Fruit fly (Drosophila melanogaster): Measurements from ENCODE around the gene vanin-like.

vanin-like gene

dm6 chrX:6224225-6225190, 22.1 kb upstream of the vanin-like start, which contains the start of gene sqh (continued):
- peak; percentile 76 for TF ChIP-seq CG15696 (tag; optimal IDR thresholded peaks at IDR 0.05)
- TF ChIP-seq CG4707 (GFP tag; optimal IDR thresholded peaks at IDR 0.05): peak; percentile 78
- TF ChIP-seq z (GFP tag; IDR thresholded peaks at IDR 0.05): peak; percentile 93
- peak; percentile 73 for TF ChIP-seq schlank (tag; optimal IDR thresholded peaks at IDR 0.05)
- TF ChIP-seq CG8281 (tag; optimal IDR thresholded peaks at IDR 0.05): peak; percentile 79
- peak; percentile 79 for TF ChIP-seq gsb-n (tag; optimal IDR thresholded peaks at IDR 0.05)
- TF ChIP-seq cato (GFP tag; optimal IDR thresholded peaks at IDR 0.05; ENCODE audit: borderline replicate concordance): peak; percentile 62
- no peak for TF ChIP-seq NK7.1 (GFP tag; optimal IDR thresholded peaks at IDR 0.05)
- TF ChIP-seq Hr3 (GFP tag; optimal IDR thresholded peaks at IDR 0.05): peak; percentile 88
- TF ChIP-seq ftz-f1 (GFP tag; optimal IDR thresholded peaks at IDR 0.05): peak; percentile 51
- peak; percentile 87 for TF ChIP-seq CG6272 (GFP tag; IDR thresholded peaks at IDR 0.05)
- TF ChIP-seq CG2678 (tag; optimal IDR thresholded peaks at IDR 0.05): peak; percentile 92
- peak; percentile 47 for TF ChIP-seq tup (GFP tag; optimal IDR thresholded peaks at IDR 0.05)
- peak; percentile 69; the same call in 1 of the 2 replicates for TF ChIP-seq bowl (GFP tag; IDR thresholded peaks at IDR 0.05)
- TF ChIP-seq CG11560 (tag; IDR thresholded peaks at IDR 0.05): peak; percentile 82; the same call in 2 of the 3 replicates
- 0 out of 3 replicates have a peak, but pooled peaks have one; percentile 15 for TF ChIP-seq knrl (GFP tag; IDR thresholded peaks at IDR 0.05; ENCODE audit: partially characterized antibody)
- peak; percentile 75 for TF ChIP-seq Lhr (GFP tag; optimal IDR thresholded peaks at IDR 0.05)
- peak; percentile 90 for TF ChIP-seq Oli (tag; optimal IDR thresholded peaks at IDR 0.05)
- peak; percentile 70; the same call in 1 of the 2 replicates for TF ChIP-seq CG8765 (GFP tag; IDR thresholded peaks at IDR 0.05)
- peak; percentile 63; the same call in 1 of the 2 replicates for TF ChIP-seq CG10321 (GFP tag; IDR thresholded peaks at IDR 0.05)
- TF ChIP-seq pum (GFP tag; optimal IDR thresholded peaks at IDR 0.05): peak; percentile 35
- TF ChIP-seq CG1529 (GFP tag; optimal IDR thresholded peaks at IDR 0.05): peak; percentile 90
- peak; percentile 44 for TF ChIP-seq CG12744 (GFP tag; optimal IDR thresholded peaks at IDR 0.05)
- no peak for TF ChIP-seq en (GFP tag; optimal IDR thresholded peaks at IDR 0.05)
- TF ChIP-seq jigr1 (GFP tag; IDR thresholded peaks at IDR 0.05): peak; percentile 85
- TF ChIP-seq CG14441 (GFP tag; IDR thresholded peaks at IDR 0.05): peak; percentile 92
- TF ChIP-seq CG8290 (GFP tag; optimal IDR thresholded peaks at IDR 0.05): peak; percentile 60
- TF ChIP-seq CG8290 (tag; optimal IDR thresholded peaks at IDR 0.05): peak in 1 of 2 experiments; percentile 55
- TF ChIP-seq CG43689 (GFP tag; IDR thresholded peaks at IDR 0.05): peak; percentile 64; the same call in 1 of the 2 replicates
- TF ChIP-seq CG2116 (GFP tag; optimal IDR thresholded peaks at IDR 0.05): peak; percentile 56
- no peak for TF ChIP-seq Dp (GFP tag; optimal IDR thresholded peaks at IDR 0.05)
- peak; percentile 92 for TF ChIP-seq CG13424 (tag; optimal IDR thresholded peaks at IDR 0.05)
- TF ChIP-seq E2f2 (GFP tag; IDR thresholded peaks at IDR 0.05): peak; percentile 71
- TF ChIP-seq dpn (GFP tag; optimal IDR thresholded peaks at IDR 0.05): peak; percentile 52 to 85
- peak; percentile 73 for TF ChIP-seq CG5180 (GFP tag; optimal IDR thresholded peaks at IDR 0.05)
- TF ChIP-seq Sin3A (optimal IDR thresholded peaks at IDR 0.05): no peak
- no peak for TF ChIP-seq Kr (GFP tag; optimal IDR thresholded peaks at IDR 0.05)
- TF ChIP-seq Fer3 (tag; optimal IDR thresholded peaks at IDR 0.05): peak; percentile 85
- peak; percentile 71 for TF ChIP-seq fd64A (GFP tag; optimal IDR thresholded peaks at IDR 0.05)
- peak in 1 of 2 experiments; percentile 8 for TF ChIP-seq tll (GFP tag; optimal IDR thresholded peaks at IDR 0.05)
- peak; percentile 95 for TF ChIP-seq dysf (GFP tag; IDR thresholded peaks at IDR 0.05)
- peak; percentile 71 for TF ChIP-seq CG14710 (tag; optimal IDR thresholded peaks at IDR 0.05)
- peak; percentile 78 for TF ChIP-seq Blimp-1 (GFP tag; optimal IDR thresholded peaks at IDR 0.05)
- TF ChIP-seq tx (GFP tag; optimal IDR thresholded peaks at IDR 0.05): peak; percentile 3
- TF ChIP-seq CG4360 (GFP tag; IDR thresholded peaks at IDR 0.05): peak; percentile 74; the same call in 1 of the 2 replicates
- TF ChIP-seq CG11504 (tag; optimal IDR thresholded peaks at IDR 0.05): peak; percentile 90
- peak; percentile 98 for TF ChIP-seq cg (GFP tag; optimal IDR thresholded peaks at IDR 0.05)
